Worm (Caenorhabditis elegans) whole organism, midembryonic: Measurements from ENCODE around the gene T05A8.11.
"Not testable (repeated sequence)": the region's sequence is repeated elsewhere in the genome, so short reads cannot be mapped to it uniquely, and the experiment has no call there.

Experiments used
- T22C8.4 ChIP-seq: fragments of 200-800 bp; sonication (Bioruptor generic); IDR thresholded peaks from 2 replicates; pipeline ENCODE4 v1.3.6; 2022; ENCODE audit warnings: missing genetic modification characterization, missing compliant biosample characterization
- cog-1 ChIP-seq: sonication (generic microtip); optimal IDR thresholded peaks from 2 replicates; lab custom pipeline; 2016; ENCODE audit warnings: missing genetic modification characterization, missing compliant biosample characterization
- flt-1 ChIP-seq: fragments of 200-800 bp; sonication (Bioruptor generic); IDR thresholded peaks from 2 replicates; pipeline ENCODE4 v1.3.6; 2022; ENCODE audit warnings: missing genetic modification characterization, missing compliant biosample characterization
- klf-2 ChIP-seq: fragments of 200-800 bp; sonication (Bioruptor generic); conservative IDR thresholded peaks from 2 replicates; pipeline ENCODE4 v1.3.6; 2022; ENCODE audit warnings: missing genetic modification reagents, missing genetic modification characterization, missing compliant biosample characterization
- med-1 ChIP-seq: sonication (generic microtip); optimal IDR thresholded peaks from 2 replicates; lab custom pipeline; 2017; ENCODE audit warnings: missing genetic modification characterization, mild to moderate bottlenecking, missing compliant biosample characterization, antibody characterized with exemption, missing genetic modification reagents; ENCODE audit not compliant: insufficient read depth
- ref-1 ChIP-seq: fragments of 200-800 bp; sonication (Bioruptor generic); conservative IDR thresholded peaks from 2 replicates; pipeline ENCODE4 v1.3.6; 2022; ENCODE audit warnings: missing genetic modification reagents, missing genetic modification characterization, missing compliant biosample characterization
- tab-1 ChIP-seq: fragments of 200-800 bp; sonication (Bioruptor generic); IDR thresholded peaks from 2 replicates; pipeline ENCODE4 v1.3.6; 2022; ENCODE audit warnings: missing genetic modification characterization, missing compliant biosample characterization
- ztf-23 ChIP-seq: fragments of 200-800 bp; sonication (Bioruptor generic); IDR thresholded peaks from 2 replicates; pipeline ENCODE4 v1.3.6; 2022; ENCODE audit warnings: missing genetic modification reagents, missing genetic modification characterization, missing compliant biosample characterization
- ztf-29 ChIP-seq: fragments of 200-800 bp; sonication (Bioruptor generic); IDR thresholded peaks from 2 replicates; pipeline ENCODE4 v1.3.6; 2022; ENCODE audit warnings: missing genetic modification reagents, missing genetic modification characterization, missing compliant biosample characterization

The T05A8.11 gene

ce11 chrII:2698378-2698777 lies 27.1 kb downstream of the T05A8.11 start, which contains the start of gene sri-62:
Gene sri-62, minus strand, starts transcription at chrII:2698478.
- TF ChIP-seq ref-1 (GFP tag; lab: Robert Waterston, UW) (no peak), ztf-29 (GFP tag; lab: Robert Waterston, UW) (no peak), flt-1 (GFP tag; lab: Robert Waterston, UW) (no peak), tab-1 (GFP tag; lab: Robert Waterston, UW) (no peak), ztf-23 (no peak), T22C8.4 (GFP tag; lab: Robert Waterston, UW) (no peak), klf-2 (GFP tag; lab: Robert Waterston, UW) (no peak), med-1 (no peak), cog-1 (tag; lab: Kevin White, UChicago) (no peak)

DNA sequence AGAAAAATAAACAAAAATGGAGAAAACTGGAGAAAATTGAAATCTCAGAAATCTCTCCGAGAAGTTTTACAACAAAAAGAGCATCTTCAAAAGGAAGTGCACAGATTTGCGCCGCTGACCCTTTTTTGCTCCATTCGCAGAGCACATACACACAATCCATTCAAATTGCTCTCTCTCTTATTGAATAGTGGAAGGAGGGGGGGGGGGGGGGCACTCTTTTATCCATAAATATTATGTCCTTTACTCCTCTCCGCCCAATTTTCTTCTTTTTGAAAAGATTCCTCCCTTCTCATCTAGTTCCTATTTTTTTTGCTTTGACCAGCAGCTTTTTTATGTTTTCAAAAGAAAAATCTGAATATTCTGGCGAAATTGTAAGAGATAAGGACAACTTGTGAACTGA lies 30.4 kb downstream of the T05A8.11 start:
- TF ChIP-seq flt-1 (GFP tag; lab: Robert Waterston, UW) (no peak), ztf-29 (GFP tag; lab: Robert Waterston, UW) (no peak), med-1 (no peak), klf-2 (GFP tag; lab: Robert Waterston, UW) (no peak), ztf-23 (no peak), T22C8.4 (GFP tag; lab: Robert Waterston, UW) (no peak), cog-1 (tag; lab: Kevin White, UChicago) (no peak), tab-1 (GFP tag; lab: Robert Waterston, UW) (no peak), ref-1 (GFP tag; lab: Robert Waterston, UW) (no peak)

ce11 chrII:2692476-2692875 lies 33.0 kb downstream of the T05A8.11 start, which contains the start of gene set-11:
Gene set-11, minus strand, starts transcription at chrII:2692576.
- TF ChIP-seq ztf-23 (no peak), med-1 (no peak)

- no peak for TF ChIP-seq klf-2 (GFP tag; lab: Robert Waterston, UW)
- TF ChIP-seq ztf-29 (GFP tag; lab: Robert Waterston, UW) = no peak
- no peak for TF ChIP-seq tab-1 (GFP tag; lab: Robert Waterston, UW)
- TF ChIP-seq ztf-23 = no peak
- no peak for TF ChIP-seq flt-1 (GFP tag; lab: Robert Waterston, UW)
- TF ChIP-seq ref-1 (GFP tag; lab: Robert Waterston, UW) = no peak
- no peak for TF ChIP-seq med-1
- TF ChIP-seq cog-1 (tag; lab: Kevin White, UChicago) = no peak
- TF ChIP-seq T22C8.4 (GFP tag; lab: Robert Waterston, UW) = no peak
Observed at ce11 chrII:2690080-2690479, 35.4 kb downstream of the T05A8.11 start, which contains the start of gene nspf-3. Gene nspf-3, minus strand, starts transcription at chrII:2690180.

DNA sequence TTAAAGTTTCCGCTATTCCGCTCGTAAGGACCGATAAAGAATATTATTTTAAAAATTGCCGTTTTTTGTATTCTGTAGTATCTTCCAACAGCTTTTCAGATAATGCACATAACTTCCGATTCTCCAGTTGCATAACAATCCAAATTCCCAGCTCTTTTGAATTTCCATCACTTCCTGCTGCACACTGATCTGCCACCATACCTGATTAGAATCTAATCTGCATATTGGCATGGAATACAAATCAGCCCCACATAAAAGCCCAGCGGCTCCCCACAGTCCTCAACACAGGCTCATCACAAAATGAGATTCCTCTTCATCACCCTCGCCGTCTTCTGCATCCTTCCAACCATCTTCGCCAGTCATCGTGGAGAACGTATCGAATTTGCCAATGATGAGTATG lies 36.8 kb downstream of the T05A8.11 start, which contains the start of gene nspf-2:
nspf-2 (plus strand) TSS at position 301 of the 400 bp plus-strand sequence.
- not testable (repeated sequence) for TF ChIP-seq cog-1 (tag; lab: Kevin White, UChicago); klf-2 (GFP tag; lab: Robert Waterston, UW); med-1

- no peak for TF ChIP-seq ztf-23
- no peak for TF ChIP-seq tab-1 (GFP tag; lab: Robert Waterston, UW)
- no peak for TF ChIP-seq med-1
- no peak for TF ChIP-seq flt-1 (GFP tag; lab: Robert Waterston, UW)
- no peak for TF ChIP-seq cog-1 (tag; lab: Kevin White, UChicago)
- no peak for TF ChIP-seq ztf-29 (GFP tag; lab: Robert Waterston, UW)
- TF ChIP-seq klf-2 (GFP tag; lab: Robert Waterston, UW) = no peak
- no peak for TF ChIP-seq ref-1 (GFP tag; lab: Robert Waterston, UW)
- no peak for TF ChIP-seq T22C8.4 (GFP tag; lab: Robert Waterston, UW)
Observed at ce11 chrII:2686985-2687675, 38.3 kb downstream of the T05A8.11 start, which contains the start of the genes sup-9 and nspf-1. Gene sup-9, minus strand, starts transcription at chrII:2687027. Gene nspf-1, plus strand, starts transcription at chrII:2687625.

ce11 chrII:2684783-2685182 lies 40.7 kb downstream of the T05A8.11 start:
- no peak for TF ChIP-seq tab-1 (GFP tag; lab: Robert Waterston, UW)
- no peak for TF ChIP-seq klf-2 (GFP tag; lab: Robert Waterston, UW)
- no peak for TF ChIP-seq cog-1 (tag; lab: Kevin White, UChicago)
- TF ChIP-seq ztf-29 (GFP tag; lab: Robert Waterston, UW) = no peak
- no peak for TF ChIP-seq flt-1 (GFP tag; lab: Robert Waterston, UW)
- no peak for TF ChIP-seq T22C8.4 (GFP tag; lab: Robert Waterston, UW)
- TF ChIP-seq ztf-23 = no peak
- TF ChIP-seq ref-1 (GFP tag; lab: Robert Waterston, UW) = no peak
- no peak for TF ChIP-seq med-1

DNA sequence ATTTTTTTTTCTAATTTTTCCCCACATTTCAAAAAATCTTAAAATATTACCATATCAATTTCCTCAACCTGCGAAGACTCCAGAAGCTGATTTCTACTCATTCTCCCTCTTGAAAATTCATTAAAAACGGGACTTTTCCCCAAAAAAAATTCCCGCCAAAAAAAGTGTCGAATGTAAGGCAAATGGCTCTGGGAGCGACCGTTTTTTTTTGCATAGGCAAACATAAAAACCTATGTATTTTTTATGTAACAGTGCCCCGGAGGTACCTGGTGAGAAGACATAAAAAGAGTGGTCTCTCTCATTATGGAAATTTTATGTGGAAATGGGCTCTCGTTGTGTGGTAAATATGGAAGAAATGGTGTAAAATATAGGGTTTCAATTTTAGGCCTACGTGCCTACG lies 41.3 kb downstream of the T05A8.11 start, which contains the start of gene ceh-87:
ceh-87 (minus strand) TSS at position 101 of the 400 bp plus-strand sequence.
- no peak for TF ChIP-seq cog-1 (tag; lab: Kevin White, UChicago)
- no peak for TF ChIP-seq ref-1 (GFP tag; lab: Robert Waterston, UW)
- no peak for TF ChIP-seq ztf-23
- no peak for TF ChIP-seq med-1
- no peak for TF ChIP-seq klf-2 (GFP tag; lab: Robert Waterston, UW)

- TF ChIP-seq ref-1 (GFP tag; lab: Robert Waterston, UW) = no peak
Observed at ce11 chrII:2681118-2681517, 44.3 kb downstream of the T05A8.11 start, which contains the start of gene F34D6.1. Gene F34D6.1, minus strand, starts transcription at chrII:2681218.

DNA sequence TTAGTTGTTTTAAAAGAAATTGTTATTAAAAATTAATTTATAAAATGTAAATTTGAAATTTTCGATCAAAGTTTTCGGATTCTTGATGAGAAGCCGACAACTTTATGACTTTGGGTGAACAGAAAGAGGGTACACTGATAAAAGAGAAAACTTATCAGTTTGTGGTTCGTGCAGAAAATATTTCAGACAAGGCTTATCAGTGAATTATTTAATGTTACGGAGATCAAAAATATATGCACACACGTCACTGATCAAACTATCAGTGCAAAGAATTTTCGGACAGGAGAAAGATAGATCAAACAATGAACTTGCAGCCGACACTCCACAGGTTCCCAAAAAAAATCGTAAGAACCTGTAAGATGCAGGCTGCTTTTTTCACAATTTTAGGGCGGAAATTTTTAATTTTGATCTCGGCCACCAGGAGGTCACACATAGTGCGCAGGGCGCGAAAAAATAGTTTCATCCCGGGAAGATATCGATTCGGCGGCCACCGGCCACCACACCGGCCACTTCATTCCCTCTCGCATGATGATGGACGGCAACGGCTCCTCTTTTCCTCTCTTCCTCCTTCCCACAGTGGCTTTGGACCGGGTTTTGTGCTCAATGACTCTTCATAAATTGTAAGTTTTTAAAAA lies 47.8 kb downstream of the T05A8.11 start, which contains the start of gene F22E5.17:
F22E5.17 (plus strand) TSS at position 508 of the 635 bp plus-strand sequence.
- TF ChIP-seq ztf-23 (no peak), T22C8.4 (GFP tag; lab: Robert Waterston, UW) (no peak), flt-1 (GFP tag; lab: Robert Waterston, UW) (no peak), med-1 (no peak), ref-1 (GFP tag; lab: Robert Waterston, UW) (no peak), ztf-29 (GFP tag; lab: Robert Waterston, UW) (no peak), cog-1 (tag; lab: Kevin White, UChicago) (no peak), klf-2 (GFP tag; lab: Robert Waterston, UW) (no peak), tab-1 (GFP tag; lab: Robert Waterston, UW) (no peak)
